Worm (Caenorhabditis elegans): Measurements from ENCODE around the gene C27H6.8.

Gene C27H6.8

ce11 chrV:9986177-9986576 lies 1.4 kb downstream of the C27H6.8 start, which contains the start of gene rmd-2:
Gene rmd-2 (minus strand): TSS chrV:9986277.
- TF ChIP-seq hlh-30 (tag; optimal IDR thresholded peaks at IDR 0.05; ENCODE audit: insufficient read depth), result peak; percentile 28
- no peak for TF ChIP-seq lim-6 (tag; optimal IDR thresholded peaks at IDR 0.05)

DNA sequence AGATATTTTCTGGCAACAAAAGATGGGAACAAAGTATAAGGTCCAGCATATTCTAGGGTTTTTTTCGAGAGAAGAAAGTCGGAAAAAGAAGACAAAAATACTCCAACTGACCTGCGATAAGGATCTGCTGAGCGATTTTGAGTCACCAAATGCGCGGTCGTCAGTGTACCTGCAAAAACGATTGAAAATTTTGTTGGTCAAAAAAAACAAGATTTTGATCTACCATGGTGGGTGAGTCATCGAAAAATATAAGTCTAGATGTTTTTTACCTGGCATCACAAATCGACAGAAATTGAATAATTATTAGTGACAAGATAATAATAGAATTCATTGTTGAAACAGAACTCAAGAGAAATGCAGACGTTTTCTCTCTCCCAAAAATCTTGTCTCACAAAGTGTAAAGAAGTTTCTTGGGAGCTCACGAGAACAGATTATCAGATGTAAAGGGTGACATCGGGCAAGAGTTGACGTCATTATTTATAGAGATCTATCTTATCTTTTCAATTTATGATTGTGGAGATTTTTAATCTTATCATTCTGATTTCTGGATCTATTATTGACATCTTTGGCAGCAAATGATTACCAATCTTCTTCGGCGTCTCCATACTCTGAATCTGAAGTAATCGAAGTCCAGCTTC lies 2.2 kb downstream of the C27H6.8 start:
- TF ChIP-seq unc-86 (tag; optimal IDR thresholded peaks at IDR 0.05) (no peak), che-1 (tag; optimal IDR thresholded peaks at IDR 0.05) (no peak), K09A11.1 (tag; optimal IDR thresholded peaks at IDR 0.05; ENCODE audit: insufficient read depth) (no peak), pag-3 (tag; optimal IDR thresholded peaks at IDR 0.05; ENCODE audit: borderline replicate concordance) (no peak), ceh-31 (tag; optimal IDR thresholded peaks at IDR 0.05) (no peak), tbx-2 (tag; optimal IDR thresholded peaks at IDR 0.05) (no peak), ceh-19 (GFP tag; optimal IDR thresholded peaks at IDR 0.05) (no peak), npax-4 (tag; optimal IDR thresholded peaks at IDR 0.05) (no peak), ceh-9 (tag; optimal IDR thresholded peaks at IDR 0.05) (no peak), tbx-7 (tag; optimal IDR thresholded peaks at IDR 0.05) (no peak), fkh-10 (GFP tag; optimal IDR thresholded peaks at IDR 0.05) (no peak), K02D7.2 (tag; optimal IDR thresholded peaks at IDR 0.05) (no peak), unc-42 (tag; optimal IDR thresholded peaks at IDR 0.05) (no peak), ceh-45 (GFP tag; IDR thresholded peaks at IDR 0.05) (no peak), hlh-15 (tag; optimal IDR thresholded peaks at IDR 0.05) (no peak), lim-6 (tag; optimal IDR thresholded peaks at IDR 0.05) (no peak), pat-9 (tag; optimal IDR thresholded peaks at IDR 0.05) (no peak)

DNA sequence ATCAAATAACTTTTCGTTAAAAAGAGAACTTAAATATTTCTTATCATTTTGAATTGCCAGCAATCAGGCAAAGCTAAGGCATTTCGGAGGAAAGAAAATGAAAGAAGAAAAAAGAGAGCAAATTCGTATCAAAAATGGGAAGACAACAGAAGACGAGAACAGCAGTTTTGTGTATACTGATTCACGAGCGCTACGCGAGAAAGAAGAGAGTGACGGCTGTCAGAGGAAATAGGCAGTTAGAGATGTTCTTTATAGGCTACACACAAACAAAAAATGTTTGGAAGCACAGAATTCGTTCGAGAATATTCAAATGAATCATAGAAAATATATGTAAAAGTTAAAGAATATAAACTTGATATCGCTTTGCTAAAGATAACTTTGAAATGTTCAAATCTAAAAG lies 2.8 kb downstream of the C27H6.8 start:
- TF ChIP-seq elt-4 (tag; optimal IDR thresholded peaks at IDR 0.05), result no peak
- no peak for TF ChIP-seq ttx-3 (tag; optimal IDR thresholded peaks at IDR 0.05)
- TF ChIP-seq unc-55 (GFP tag; optimal IDR thresholded peaks at IDR 0.05), result no peak
- no peak for TF ChIP-seq hlh-30 (tag; optimal IDR thresholded peaks at IDR 0.05; ENCODE audit: insufficient read depth)
- TF ChIP-seq nfya-1 (tag; optimal IDR thresholded peaks at IDR 0.05), result no peak
- no peak for TF ChIP-seq ceh-6 (GFP tag; optimal IDR thresholded peaks at IDR 0.05)
- no peak for TF ChIP-seq ref-2 (tag; optimal IDR thresholded peaks at IDR 0.05)
- TF ChIP-seq fkh-10 (GFP tag; optimal IDR thresholded peaks at IDR 0.05), result no peak
- no peak for TF ChIP-seq ztf-16 (tag; optimal IDR thresholded peaks at IDR 0.05)
- no peak for TF ChIP-seq sox-2 (GFP tag; IDR thresholded peaks at IDR 0.05)
- no peak for TF ChIP-seq tbx-2 (tag; optimal IDR thresholded peaks at IDR 0.05)
- TF ChIP-seq ceh-2 (tag; optimal IDR thresholded peaks at IDR 0.05), result no peak

ce11 chrV:9983529-9983928 lies 4.1 kb downstream of the C27H6.8 start:
- TF ChIP-seq dmd-4 (tag; optimal IDR thresholded peaks at IDR 0.05; ENCODE audit: borderline replicate concordance), result no peak
- no peak for TF ChIP-seq elt-4 (tag; optimal IDR thresholded peaks at IDR 0.05)
- no peak for TF ChIP-seq gmeb-2 (tag; optimal IDR thresholded peaks at IDR 0.05)

- TF ChIP-seq hlh-30 (tag; optimal IDR thresholded peaks at IDR 0.05; ENCODE audit: insufficient read depth) (no peak), elt-2 (tag; optimal IDR thresholded peaks at IDR 0.05) (no peak), pha-2 (tag; optimal IDR thresholded peaks at IDR 0.05) (no peak), ref-2 (tag; optimal IDR thresholded peaks at IDR 0.05) (no peak), lin-11 (tag; optimal IDR thresholded peaks at IDR 0.05) (no peak), sox-2 (GFP tag; IDR thresholded peaks at IDR 0.05) (no peak), C08G9.2 (tag; optimal IDR thresholded peaks at IDR 0.05) (no peak)
Measured at ce11 chrV:9982568-9982967, 5.0 kb downstream of the C27H6.8 start, which contains the start of gene C27H6.9. Gene C27H6.9 (plus strand): TSS chrV:9982868.

All from whole organism, late embryonic.